Fruit fly (Drosophila melanogaster) whole organism, embryonic: ENCODE results near the gene RpL35.
A peak's percentile ranks its signal among the peaks of the same experiment; 100 is the strongest.

Source experiments
- ATbp ChIP-seq: fragments of 200-800 bp; sonication (Bioruptor generic); optimal IDR thresholded peaks from 2 replicates; lab custom pipeline; 2017; ENCODE audit warnings: missing biosample characterization, mild to moderate bottlenecking, missing genetic modification characterization, missing genetic modification reagents
- Aef1 ChIP-seq: fragments of 200-800 bp; sonication (Bioruptor generic); IDR thresholded peaks from 3 replicates; pipeline ENCODE4 v1.3.6; 2022; ENCODE audit warnings: missing biosample characterization, missing genetic modification characterization
- Antp ChIP-seq: fragments of 200-800 bp; sonication (Bioruptor generic); optimal IDR thresholded peaks from 3 replicates; lab custom pipeline; 2016; ENCODE audit warnings: missing biosample characterization, missing genetic modification characterization
- BEAF-32 ChIP-seq: fragments of 200-800 bp; sonication (Bioruptor generic); optimal IDR thresholded peaks from 3 replicates; lab custom pipeline; 2017; ENCODE audit warnings: missing biosample characterization, missing genetic modification characterization, mild to moderate bottlenecking, moderate library complexity, missing genetic modification reagents
- CG10209 ChIP-seq: fragments of 200-800 bp; sonication (Bioruptor generic); optimal IDR thresholded peaks from 3 replicates; lab custom pipeline; 2017; ENCODE audit warnings: missing biosample characterization, mild to moderate bottlenecking, missing genetic modification characterization, missing genetic modification reagents
- CG1024 ChIP-seq: fragments of 200-800 bp; sonication (Bioruptor generic); IDR thresholded peaks from 2 replicates; pipeline ENCODE4 v1.3.6; 2022; ENCODE audit warnings: missing biosample characterization, missing genetic modification characterization
- CG10274 ChIP-seq: fragments of 200-800 bp; sonication (Bioruptor generic); optimal IDR thresholded peaks from 3 replicates; lab custom pipeline; 2017; ENCODE audit warnings: missing biosample characterization, mild to moderate bottlenecking, missing genetic modification characterization
- CG12236 ChIP-seq: fragments of 200-800 bp; sonication (Bioruptor generic); optimal IDR thresholded peaks from 2 replicates; lab custom pipeline; 2016; ENCODE audit warnings: missing biosample characterization, missing genetic modification characterization
- CG13287 ChIP-seq: fragments of 200-800 bp; sonication (Bioruptor generic); IDR thresholded peaks from 2 replicates; pipeline ENCODE4 v1.3.6; 2022; ENCODE audit warnings: missing biosample characterization, missing genetic modification characterization; ENCODE audit not compliant: partially characterized antibody
- CG17328 ChIP-seq: fragments of 200-800 bp; sonication (Bioruptor generic); IDR thresholded peaks from 2 replicates; pipeline ENCODE4 v1.3.6; 2022; ENCODE audit warnings: missing biosample characterization, missing genetic modification characterization
- CG17568 ChIP-seq: fragments of 200-800 bp; sonication (Bioruptor generic); optimal IDR thresholded peaks from 2 replicates; lab custom pipeline; 2018; ENCODE audit warnings: missing biosample characterization, mild to moderate bottlenecking, missing genetic modification characterization, moderate library complexity
- CG2202 ChIP-seq: fragments of 200-800 bp; sonication (Bioruptor generic); optimal IDR thresholded peaks from 2 replicates; lab custom pipeline; 2018; ENCODE audit warnings: missing biosample characterization, mild to moderate bottlenecking, missing genetic modification characterization
- CG2712 ChIP-seq: fragments of 200-800 bp; optimal IDR thresholded peaks from 3 replicates; lab custom pipeline; 2019; ENCODE audit warnings: missing biosample characterization, mild to moderate bottlenecking, missing genetic modification characterization, moderate library complexity
- CG30020 ChIP-seq: fragments of 200-800 bp; optimal IDR thresholded peaks from 2 replicates; lab custom pipeline; 2019; ENCODE audit warnings: missing biosample characterization, mild to moderate bottlenecking, missing genetic modification characterization, moderate library complexity
- CG32532 ChIP-seq: fragments of 200-800 bp; sonication (Bioruptor generic); IDR thresholded peaks from 2 replicates; pipeline ENCODE4 v1.3.6; 2022; ENCODE audit warnings: missing biosample characterization, missing genetic modification characterization
- CG6272 ChIP-seq: fragments of 200-800 bp; sonication (Bioruptor generic); IDR thresholded peaks from 2 replicates; pipeline ENCODE4 v1.3.6; 2022; ENCODE audit warnings: missing biosample characterization, missing genetic modification characterization
- CG6791 ChIP-seq: fragments of 200-800 bp; sonication (Bioruptor generic); IDR thresholded peaks from 3 replicates; pipeline ENCODE4 v1.3.6; 2022; ENCODE audit warnings: missing biosample characterization, missing genetic modification characterization; ENCODE audit not compliant: partially characterized antibody
- CG7745 ChIP-seq: fragments of 200-800 bp; sonication (Bioruptor generic); optimal IDR thresholded peaks from 2 replicates; lab custom pipeline; 2018; ENCODE audit warnings: missing biosample characterization, mild to moderate bottlenecking, missing genetic modification characterization, moderate library complexity
- CG8924 ChIP-seq: fragments of 200-800 bp; optimal IDR thresholded peaks from 3 replicates; lab custom pipeline; 2019; ENCODE audit warnings: missing biosample characterization, mild to moderate bottlenecking, missing genetic modification characterization, moderate library complexity
- CG9215 ChIP-seq: fragments of 200-800 bp; sonication (Bioruptor generic); IDR thresholded peaks from 2 replicates; pipeline ENCODE4 v1.3.6; 2022; ENCODE audit warnings: missing biosample characterization, missing genetic modification characterization
- CrebB ChIP-seq: fragments of 200-800 bp; sonication (Bioruptor generic); optimal IDR thresholded peaks from 3 replicates; lab custom pipeline; 2018; ENCODE audit warnings: missing biosample characterization, mild to moderate bottlenecking, missing genetic modification characterization
- Dref ChIP-seq: fragments of 200-800 bp; sonication (Bioruptor generic); IDR thresholded peaks from 2 replicates; pipeline ENCODE4 v1.3.6; 2022; ENCODE audit warnings: missing biosample characterization, missing genetic modification characterization
- Hr39 ChIP-seq: fragments of >200 bp; optimal IDR thresholded peaks from 2 replicates; lab custom pipeline; 2017
- Lpt ChIP-seq: fragments of >200 bp; optimal IDR thresholded peaks from 2 replicates; lab custom pipeline; 2018; ENCODE audit warnings: missing biosample characterization, missing genetic modification characterization
- MESR4 ChIP-seq: fragments of 200-800 bp; sonication (Bioruptor generic); optimal IDR thresholded peaks from 2 replicates; lab custom pipeline; 2018; ENCODE audit warnings: missing biosample characterization, mild to moderate bottlenecking, missing genetic modification characterization, moderate library complexity
- Mrtf ChIP-seq: fragments of 200-800 bp; sonication (Bioruptor generic); IDR thresholded peaks from 3 replicates; pipeline ENCODE4 v1.3.6; 2022; ENCODE audit warnings: missing biosample characterization, missing genetic modification characterization
- Neu2 ChIP-seq: fragments of 200-800 bp; sonication (Bioruptor generic); optimal IDR thresholded peaks from 3 replicates; lab custom pipeline; 2016; ENCODE audit warnings: missing biosample characterization, missing genetic modification characterization, borderline replicate concordance
- NfI ChIP-seq: fragments of 200-800 bp; sonication (Bioruptor generic); optimal IDR thresholded peaks from 3 replicates; lab custom pipeline; 2018; ENCODE audit warnings: missing biosample characterization, mild to moderate bottlenecking, missing genetic modification characterization, moderate library complexity
- Rx ChIP-seq: fragments of 200-800 bp; sonication (Bioruptor generic); IDR thresholded peaks from 2 replicates; pipeline ENCODE4 v1.3.6; 2022; ENCODE audit warnings: missing biosample characterization, missing genetic modification characterization
- Ssrp ChIP-seq: fragments of 200-800 bp; sonication (Bioruptor generic); optimal IDR thresholded peaks from 2 replicates; lab custom pipeline; 2018; ENCODE audit warnings: missing biosample characterization, mild to moderate bottlenecking, missing genetic modification characterization, moderate library complexity
- Tbp ChIP-seq: fragments of >200 bp; optimal IDR thresholded peaks from 2 replicates; lab custom pipeline; 2018; ENCODE audit warnings: missing biosample characterization, missing genetic modification characterization
- ase ChIP-seq: fragments of 200-800 bp; sonication (Bioruptor generic); IDR thresholded peaks from 3 replicates; pipeline ENCODE4 v1.3.6; 2022; ENCODE audit warnings: missing biosample characterization, missing genetic modification characterization
- bbx ChIP-seq: fragments of 200-800 bp; sonication (Bioruptor generic); IDR thresholded peaks from 2 replicates; pipeline ENCODE4 v1.3.6; 2022; ENCODE audit warnings: missing biosample characterization, missing genetic modification characterization; ENCODE audit not compliant: partially characterized antibody
- chif ChIP-seq, 2 experiments: fragments of 200-800 bp; sonication (Bioruptor generic); optimal IDR thresholded peaks; 3 replicates each; lab custom pipeline; 2016; ENCODE audit warnings: missing biosample characterization in 2 of 2, missing genetic modification characterization in 2 of 2
- knrl ChIP-seq: fragments of 200-800 bp; sonication (Bioruptor generic); IDR thresholded peaks from 3 replicates; pipeline ENCODE4 v1.3.6; 2022; ENCODE audit warnings: missing biosample characterization, missing genetic modification characterization; ENCODE audit not compliant: partially characterized antibody
- onecut ChIP-seq: fragments of 200-800 bp; sonication (Bioruptor generic); IDR thresholded peaks from 2 replicates; pipeline ENCODE4 v1.3.6; 2022; ENCODE audit warnings: missing biosample characterization, missing genetic modification characterization
- pan ChIP-seq, 4 experiments: fragments of >200 bp in 3 of 4; fragments of 200-800 bp in 1 of 4; sonication (Bioruptor generic) in 1 of 4; optimal IDR thresholded peaks in 3 of 4; IDR thresholded peaks in 1 of 4; 2 replicates each; pipeline versions ENCODE4 v1.3.6 to Lab custom; 2017 to 2022; ENCODE audit warnings: missing biosample characterization in 2 of 4, missing genetic modification characterization in 2 of 4, mixed read lengths in 1 of 4
- phol ChIP-seq: fragments of 200-800 bp; sonication (Bioruptor generic); optimal IDR thresholded peaks from 3 replicates; lab custom pipeline; 2018; ENCODE audit warnings: missing biosample characterization, mild to moderate bottlenecking, missing genetic modification characterization, moderate library complexity
- psq ChIP-seq: fragments of 200-800 bp; sonication (Bioruptor generic); optimal IDR thresholded peaks from 2 replicates; lab custom pipeline; 2017; ENCODE audit warnings: missing biosample characterization, missing genetic modification characterization
- pum ChIP-seq: fragments of 200-800 bp; sonication (Bioruptor generic); optimal IDR thresholded peaks from 2 replicates; lab custom pipeline; 2016; ENCODE audit warnings: missing biosample characterization, missing genetic modification characterization
- pzg ChIP-seq: fragments of 200-800 bp; sonication (Bioruptor generic); optimal IDR thresholded peaks from 3 replicates; lab custom pipeline; 2018; ENCODE audit warnings: missing biosample characterization, mild to moderate bottlenecking, missing genetic modification characterization, moderate library complexity
- ranshi ChIP-seq: fragments of 200-800 bp; sonication (Bioruptor generic); IDR thresholded peaks from 2 replicates; pipeline ENCODE4 v1.3.6; 2022; ENCODE audit warnings: missing biosample characterization, missing genetic modification characterization
- slou ChIP-seq: fragments of 200-800 bp; sonication (Bioruptor generic); optimal IDR thresholded peaks from 3 replicates; lab custom pipeline; 2016; ENCODE audit warnings: missing biosample characterization, missing genetic modification characterization
- slp2 ChIP-seq: fragments of 200-800 bp; sonication (Bioruptor generic); optimal IDR thresholded peaks from 2 replicates; lab custom pipeline; 2016; ENCODE audit warnings: missing biosample characterization, missing genetic modification characterization
- tll ChIP-seq, 2 experiments: fragments of 200-800 bp in 1 of 2; fragments of >200 bp in 1 of 2; sonication (Bioruptor generic) in 1 of 2; optimal IDR thresholded peaks; 2 replicates each; lab custom pipeline; 2017 to 2019; ENCODE audit warnings: missing biosample characterization in 2 of 2, missing genetic modification characterization in 2 of 2, mild to moderate bottlenecking in 1 of 2, moderate library complexity in 1 of 2
- trem ChIP-seq: fragments of 200-800 bp; optimal IDR thresholded peaks from 3 replicates; lab custom pipeline; 2019; ENCODE audit warnings: missing biosample characterization, mild to moderate bottlenecking, missing genetic modification characterization, moderate library complexity
- trh ChIP-seq: fragments of 200-800 bp; sonication (Bioruptor generic); optimal IDR thresholded peaks from 2 replicates; lab custom pipeline; 2016; ENCODE audit warnings: missing biosample characterization, missing genetic modification characterization
- vnd ChIP-seq: fragments of 200-800 bp; sonication (Bioruptor generic); IDR thresholded peaks from 3 replicates; pipeline ENCODE4 v1.3.6; 2022; ENCODE audit warnings: missing biosample characterization, missing genetic modification characterization; ENCODE audit not compliant: partially characterized antibody
- zf30C ChIP-seq: fragments of 200-800 bp; sonication (Bioruptor generic); optimal IDR thresholded peaks from 3 replicates; lab custom pipeline; 2018; ENCODE audit warnings: missing biosample characterization, mild to moderate bottlenecking, missing genetic modification characterization

Gene RpL35

dm6 chrX:5671537-5672029 lies 618 bp upstream of the RpL35 start, which contains the start of gene Rab18 (continued):
- no peak for TF ChIP-seq CG17568
- peak; percentile 47; the same call in 1 of the 2 replicates for TF ChIP-seq CG9215 (GFP tag; lab: Robert Waterston, UW)
- no peak for TF ChIP-seq ATbp (GFP tag; lab: Kevin White, UChicago)
- TF ChIP-seq CG30020 (tag; lab: Kevin White, UChicago): peak; percentile 11
- TF ChIP-seq Antp (GFP tag; lab: Kevin White, UChicago): peak; percentile 37
- TF ChIP-seq tll (GFP tag; optimal IDR thresholded peaks at IDR 0.05; lab: Kevin White, UChicago): no peak
- peak; percentile 83 for TF ChIP-seq MESR4 (GFP tag; lab: Kevin White, UChicago)
- TF ChIP-seq slou (GFP tag; lab: Kevin White, UChicago): no peak
- TF ChIP-seq pzg (GFP tag; lab: Kevin White, UChicago): peak; percentile 62
- peak; percentile 44; the same call in 2 of the 3 replicates for TF ChIP-seq Aef1 (GFP tag; lab: Robert Waterston, UW)
- no peak for TF ChIP-seq psq (GFP tag; lab: Kevin White, UChicago)
- TF ChIP-seq phol (tag; lab: Kevin White, UChicago): peak; percentile 34
- TF ChIP-seq chif (GFP tag; optimal IDR thresholded peaks at IDR 0.05; lab: Kevin White, UChicago): peak in 1 of 2 experiments; percentile 26
- no peak for TF ChIP-seq CG12236 (GFP tag; lab: Kevin White, UChicago)
- no peak for TF ChIP-seq trh (GFP tag; lab: Kevin White, UChicago)
- peak; percentile 35; the same call in 1 of the 3 replicates for TF ChIP-seq vnd (GFP tag; lab: Robert Waterston, UW)
- peak; percentile 36; the same call in 1 of the 2 replicates for TF ChIP-seq CG32532 (GFP tag; lab: Robert Waterston, UW)
- peak; percentile 41 for TF ChIP-seq CG13287
- TF ChIP-seq ranshi: peak; percentile 53; the same call in 1 of the 2 replicates
- TF ChIP-seq Dref (GFP tag; lab: Robert Waterston, UW): peak; percentile 60
- peak; percentile 69 for TF ChIP-seq CG6791 (GFP tag; lab: Robert Waterston, UW)
- TF ChIP-seq ase (GFP tag; lab: Robert Waterston, UW): 0 out of 3 replicates have a peak, but pooled peaks have one; percentile 19
- TF ChIP-seq Neu2 (GFP tag; lab: Kevin White, UChicago): no peak
- peak; percentile 38; the same call in 1 of the 3 replicates for TF ChIP-seq knrl (GFP tag; lab: Robert Waterston, UW)
- peak; percentile 60 for TF ChIP-seq CG6272
- TF ChIP-seq CG17328 (GFP tag; lab: Robert Waterston, UW): no peak
- peak; percentile 68 for TF ChIP-seq BEAF-32 (GFP tag; lab: Kevin White, UChicago)
- peak; percentile 8 for TF ChIP-seq trem
- no peak for TF ChIP-seq CG8924
- TF ChIP-seq CG1024 (GFP tag; lab: Robert Waterston, UW): 0 out of 2 replicates have a peak, but pooled peaks have one; percentile 23
- TF ChIP-seq NfI (GFP tag; lab: Kevin White, UChicago): peak; percentile 28
- TF ChIP-seq Ssrp (tag; lab: Kevin White, UChicago): no peak
- no peak for TF ChIP-seq pan (optimal IDR thresholded peaks at IDR 0.05; lab: Kevin White, UChicago)
- TF ChIP-seq pan (GFP tag; optimal IDR thresholded peaks at IDR 0.05 in 1 of 2, IDR thresholded peaks at IDR 0.05 in 1 of 2): peak in 1 of 2 experiments; percentile 53
- TF ChIP-seq CG2202 (tag; lab: Kevin White, UChicago): no peak
- peak; percentile 22 for TF ChIP-seq CG2712 (tag; lab: Kevin White, UChicago)
- TF ChIP-seq CG10209 (GFP tag; lab: Kevin White, UChicago): peak; percentile 3
- peak; percentile 7; the same call in 1 of the 2 replicates for TF ChIP-seq Rx
- TF ChIP-seq Hr39 (lab: Kevin White, UChicago): no peak
- TF ChIP-seq bbx (GFP tag; lab: Robert Waterston, UW): peak; percentile 57
- no peak for TF ChIP-seq Lpt (GFP tag; lab: Kevin White, UChicago)
- TF ChIP-seq CG10274 (GFP tag; lab: Kevin White, UChicago): no peak
- no peak for TF ChIP-seq CrebB (tag; lab: Kevin White, UChicago)
- no peak for TF ChIP-seq Tbp
- no peak for TF ChIP-seq CG7745 (tag; lab: Kevin White, UChicago)
- TF ChIP-seq pum (GFP tag; lab: Kevin White, UChicago): peak; percentile 27
- TF ChIP-seq Mrtf: peak; percentile 15; the same call in 1 of the 3 replicates
- no peak for TF ChIP-seq onecut (GFP tag; lab: Robert Waterston, UW)
- TF ChIP-seq zf30C (GFP tag; lab: Kevin White, UChicago): no peak
- peak; percentile 52 for TF ChIP-seq slp2 (GFP tag; lab: Kevin White, UChicago)
